Worm (Caenorhabditis elegans): ENCODE results near the gene Y54G2A.57.
A peak's percentile ranks its signal among the peaks of the same experiment; 100 is the strongest.

The Y54G2A.57 gene

DNA sequence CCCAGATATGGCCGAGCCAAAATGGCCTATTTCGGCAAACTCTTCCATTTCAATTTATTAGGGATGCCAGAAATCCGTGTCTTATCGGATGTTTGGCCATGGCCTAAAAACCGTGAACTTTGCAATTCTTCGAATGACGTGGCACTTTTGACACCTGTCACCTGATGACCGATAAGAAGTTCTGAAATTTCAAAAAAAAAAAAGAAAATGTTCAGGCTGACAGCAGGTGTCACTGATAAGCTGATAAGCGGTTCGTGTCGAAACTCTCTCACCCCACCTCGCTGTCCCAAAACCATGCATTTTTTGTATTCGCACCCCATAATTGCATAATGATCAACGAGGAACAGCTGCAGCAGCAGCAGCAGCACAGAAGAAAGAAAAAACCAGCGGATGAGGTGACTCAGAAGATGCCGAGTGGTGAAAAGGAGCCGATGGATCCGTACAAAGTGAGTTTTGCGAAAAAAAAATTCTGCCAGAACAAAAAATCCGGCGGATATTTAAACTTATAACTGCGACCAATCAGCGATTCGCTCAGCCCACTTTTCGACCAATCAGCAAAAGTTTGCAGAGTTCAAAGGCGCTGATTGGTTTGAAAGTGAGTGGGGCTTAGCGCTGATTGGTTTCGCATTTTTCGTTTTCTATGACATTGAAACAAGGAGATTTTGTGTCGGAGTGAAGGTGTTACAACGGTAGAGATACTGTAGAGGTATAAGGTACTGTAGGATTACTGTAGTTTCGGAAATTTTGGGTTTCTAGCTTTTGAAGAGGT lies 42.8 kb downstream of the Y54G2A.57 start, which contains the start of the genes Y54G2A.28 and vrp-1:
TSS of gene Y54G2A.28 (minus strand) at position 48 of the 769 bp plus-strand sequence.
TSS of gene vrp-1 (plus strand) at position 214 of the 769 bp plus-strand sequence.
- no peak for TF ChIP-seq daf-19 (GFP tag; conservative IDR thresholded peaks at IDR 0.05)
- peak; percentile 52 to 86 for TF ChIP-seq unc-62 (GFP tag; optimal IDR thresholded peaks at IDR 0.05 in 1 of 2)
- no peak for TF ChIP-seq unc-62 (tag; optimal IDR thresholded peaks at IDR 0.05)
- no peak for TF ChIP-seq lsy-2 (tag; optimal IDR thresholded peaks at IDR 0.05)
- TF ChIP-seq Y48G9A.11 (GFP tag; IDR thresholded peaks at IDR 0.05) = no peak
- no peak for TF ChIP-seq nhr-10 (tag; optimal IDR thresholded peaks at IDR 0.05)
- TF ChIP-seq nhr-28 (tag; optimal IDR thresholded peaks at IDR 0.05) = peak; percentile 73
- TF ChIP-seq lim-7 (GFP tag; IDR thresholded peaks at IDR 0.05) = no peak
- no peak for TF ChIP-seq snpc-4 (tag; optimal IDR thresholded peaks at IDR 0.05)
- TF ChIP-seq hmg-1.1 (GFP tag; IDR thresholded peaks at IDR 0.05) = no peak
- no peak for TF ChIP-seq ceh-32 (tag; optimal IDR thresholded peaks at IDR 0.05; ENCODE audit: poor library complexity)
- TF ChIP-seq unc-39 (tag; optimal IDR thresholded peaks at IDR 0.05) = no peak
- no peak for TF ChIP-seq ceh-44 (GFP tag; IDR thresholded peaks at IDR 0.05)
- no peak for TF ChIP-seq lir-3 (tag; optimal IDR thresholded peaks at IDR 0.05)
- TF ChIP-seq pqm-1 (tag; optimal IDR thresholded peaks at IDR 0.05) = peak; percentile 59
- peak; percentile 78 for TF ChIP-seq nhr-102 (tag; optimal IDR thresholded peaks at IDR 0.05)
- TF ChIP-seq aly-2 (tag; optimal IDR thresholded peaks at IDR 0.05) = no peak
- TF ChIP-seq attf-4 (tag; optimal IDR thresholded peaks at IDR 0.05) = no peak
- no peak for TF ChIP-seq spr-3 (GFP tag; optimal IDR thresholded peaks at IDR 0.05)
- no peak for TF ChIP-seq zag-1 (tag; optimal IDR thresholded peaks at IDR 0.05)
- no peak for TF ChIP-seq egl-27 (tag; optimal IDR thresholded peaks at IDR 0.05)
- no peak for TF ChIP-seq D1046.2 (GFP tag; IDR thresholded peaks at IDR 0.05)
- TF ChIP-seq lin-15B (tag; optimal IDR thresholded peaks at IDR 0.05) = no peak
- no peak for TF ChIP-seq ztf-7 (tag; optimal IDR thresholded peaks at IDR 0.05)
- TF ChIP-seq lin-13 (GFP tag; optimal IDR thresholded peaks at IDR 0.05) = peak; percentile 49
- peak; percentile 20; the same call in 1 of the 2 replicates for TF ChIP-seq lin-38 (GFP tag; IDR thresholded peaks at IDR 0.05)
- TF ChIP-seq lin-39 (tag; optimal IDR thresholded peaks at IDR 0.05) = no peak
- TF ChIP-seq F44E2.7 (GFP tag; IDR thresholded peaks at IDR 0.05) = no peak
- TF ChIP-seq sdz-12 (GFP tag; optimal IDR thresholded peaks at IDR 0.05) = no peak
- peak; percentile 45 for TF ChIP-seq hlh-30 (tag; optimal IDR thresholded peaks at IDR 0.05; ENCODE audit: insufficient read depth)
- no peak for TF ChIP-seq skn-1 (tag; optimal IDR thresholded peaks at IDR 0.05)
- no peak for TF ChIP-seq mxl-2 (GFP tag; conservative IDR thresholded peaks at IDR 0.05)
- no peak for TF ChIP-seq gei-8 (GFP tag; optimal IDR thresholded peaks at IDR 0.05)
- TF ChIP-seq zfp-2 (tag; optimal IDR thresholded peaks at IDR 0.05) = no peak
- peak; percentile 14 for TF ChIP-seq aha-1 (tag)
- TF ChIP-seq mdt-29 (GFP tag; IDR thresholded peaks at IDR 0.05) = peak; percentile 42; the same call in 1 of the 2 replicates
- no peak for TF ChIP-seq cey-2 (tag; optimal IDR thresholded peaks at IDR 0.05; ENCODE audit: borderline replicate concordance, insufficient read depth)
- no peak for TF ChIP-seq F49E8.2 (tag; optimal IDR thresholded peaks at IDR 0.05; ENCODE audit: borderline replicate concordance)
- TF ChIP-seq ZK546.5 (tag; optimal IDR thresholded peaks at IDR 0.05) = no peak
- TF ChIP-seq spr-1 (tag; optimal IDR thresholded peaks at IDR 0.05) = no peak
- peak; percentile 44; the same call in 1 of the 2 replicates for TF ChIP-seq pha-4 (GFP tag; IDR thresholded peaks at IDR 0.05)
- TF ChIP-seq pha-4 (tag; optimal IDR thresholded peaks at IDR 0.05) = no peak
- TF ChIP-seq rbr-2 (tag; optimal IDR thresholded peaks at IDR 0.05) = no peak
- peak; percentile 53 for TF ChIP-seq set-16 (GFP tag; IDR thresholded peaks at IDR 0.05)
- TF ChIP-seq ZK337.2 (GFP tag; IDR thresholded peaks at IDR 0.05) = no peak
- TF ChIP-seq egl-43 (GFP tag; IDR thresholded peaks at IDR 0.05) = no peak
- TF ChIP-seq nhr-111 (GFP tag; optimal IDR thresholded peaks at IDR 0.05) = no peak
- no peak for TF ChIP-seq zip-2 (tag; optimal IDR thresholded peaks at IDR 0.05)
- peak; percentile 93 for TF ChIP-seq tra-1 (GFP tag; IDR thresholded peaks at IDR 0.05)
- no peak for TF ChIP-seq unc-130 (GFP tag; optimal IDR thresholded peaks at IDR 0.05)
- TF ChIP-seq dmd-8 (GFP tag; IDR thresholded peaks at IDR 0.05) = no peak
- TF ChIP-seq Y75B8A.6 (GFP tag; IDR thresholded peaks at IDR 0.05) = no peak
